Worm (Caenorhabditis elegans) whole organism, L2 larva: ENCODE data around the gene ule-3.
A peak's percentile ranks its signal among the peaks of the same experiment; 100 is the strongest.

ENCODE experiments used
- F13H6.1 ChIP-seq: sonication (generic microtip); optimal IDR thresholded peaks from 2 replicates; lab custom pipeline; 2016; ENCODE audit warnings: missing genetic modification characterization, missing compliant biosample characterization
- ceh-16 ChIP-seq: fragments of 150-350 bp; optimal IDR thresholded peaks from 2 replicates; lab custom pipeline; 2014; ENCODE audit warnings: missing biosample characterization, missing genetic modification characterization
- mab-5 ChIP-seq: fragments of 150-350 bp; optimal IDR thresholded peaks from 2 replicates; lab custom pipeline; 2014; ENCODE audit warnings: missing biosample characterization, missing genetic modification characterization
- nhr-11 ChIP-seq: fragments of 150-350 bp; optimal IDR thresholded peaks from 2 replicates; lab custom pipeline; 2014; ENCODE audit warnings: missing biosample characterization, missing genetic modification characterization
- unc-62 ChIP-seq: fragments of 150-350 bp; optimal IDR thresholded peaks from 2 replicates; lab custom pipeline; 2014; ENCODE audit warnings: missing biosample characterization, missing genetic modification reagents, missing genetic modification characterization
- zag-1 ChIP-seq: fragments of 150-350 bp; optimal IDR thresholded peaks from 2 replicates; lab custom pipeline; 2014; ENCODE audit warnings: missing biosample characterization, missing genetic modification characterization

DNA sequence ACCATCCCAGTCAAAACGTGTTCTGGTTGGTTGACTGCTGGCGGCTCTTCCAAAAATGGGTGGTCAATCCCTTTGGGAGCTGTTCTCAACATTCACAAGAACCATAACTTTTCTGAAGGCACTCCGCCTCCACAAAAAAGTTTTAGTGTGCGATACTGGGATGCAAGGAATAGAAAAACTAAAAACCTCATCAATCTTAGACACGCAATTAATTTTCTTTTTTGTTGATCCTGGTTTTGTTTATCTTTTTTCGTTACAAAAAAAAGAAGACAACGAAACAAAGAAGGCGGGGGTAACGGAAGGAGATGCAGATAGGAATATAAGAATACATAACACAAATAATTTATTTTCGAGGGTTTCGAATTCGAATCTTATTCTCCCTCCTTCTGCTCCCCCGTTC lies 44.6 kb downstream of the ule-3 start:
- no peak for TF ChIP-seq F13H6.1 (tag; lab: Kevin White, UChicago)
- no peak for TF ChIP-seq nhr-11 (tag; lab: Kevin White, UChicago)
- no peak for TF ChIP-seq ceh-16
- no peak for TF ChIP-seq unc-62 (GFP tag; lab: Kevin White, UChicago)
- TF ChIP-seq zag-1 (tag; lab: Kevin White, UChicago): no peak
- peak; percentile 58 for TF ChIP-seq mab-5 (tag; lab: Kevin White, UChicago)
